Worm (Caenorhabditis elegans) whole organism, young adult: Measurements from ENCODE around the gene unc-61.

ENCODE experiments used
- F22D6.2 ChIP-seq: sonication (generic microtip); optimal IDR thresholded peaks from 2 replicates; lab custom pipeline; 2016; ENCODE audit warnings: mild to moderate bottlenecking, missing genetic modification characterization, missing compliant biosample characterization
- T26A5.8 ChIP-seq: sonication (generic microtip); optimal IDR thresholded peaks from 2 replicates; lab custom pipeline; 2016; ENCODE audit warnings: missing genetic modification characterization, missing compliant biosample characterization
- Y53G8AR.9 ChIP-seq: fragments of 200-800 bp; sonication (Bioruptor generic); conservative IDR thresholded peaks from 2 replicates; pipeline ENCODE4 v1.3.6; 2022; ENCODE audit warnings: missing genetic modification reagents, missing genetic modification characterization, missing compliant biosample characterization
- Y79H2A.3 ChIP-seq: fragments of 200-800 bp; sonication (Bioruptor generic); conservative IDR thresholded peaks from 2 replicates; pipeline ENCODE4 v1.3.6; 2022; ENCODE audit warnings: missing genetic modification reagents, missing genetic modification characterization, missing compliant biosample characterization
- aptf-3 ChIP-seq: fragments of 200-800 bp; sonication (Bioruptor generic); IDR thresholded peaks from 2 replicates; pipeline ENCODE4 v1.3.6; 2022; ENCODE audit warnings: missing genetic modification characterization, missing compliant biosample characterization
- ccch-3 ChIP-seq: fragments of 200-800 bp; sonication (Bioruptor generic); optimal IDR thresholded peaks from 2 replicates; lab custom pipeline; 2018; ENCODE audit warnings: mild to moderate bottlenecking, missing genetic modification characterization, missing compliant biosample characterization
- ceh-58 ChIP-seq: fragments of 200-800 bp; sonication (Bioruptor generic); IDR thresholded peaks from 2 replicates; pipeline ENCODE4 v1.3.6; 2022; ENCODE audit warnings: missing genetic modification characterization, missing compliant biosample characterization
- fkh-3 ChIP-seq: sonication (generic microtip); optimal IDR thresholded peaks from 2 replicates; lab custom pipeline; 2016; ENCODE audit warnings: mild to moderate bottlenecking, missing genetic modification characterization, missing compliant biosample characterization
- lin-26 ChIP-seq: fragments of 200-800 bp; sonication (Bioruptor generic); IDR thresholded peaks from 2 replicates; pipeline ENCODE4 v1.3.6; 2022; ENCODE audit warnings: missing genetic modification reagents, missing genetic modification characterization, missing compliant biosample characterization
- lin-40 ChIP-seq: sonication (generic microtip); optimal IDR thresholded peaks from 2 replicates; lab custom pipeline; 2016; ENCODE audit warnings: missing genetic modification characterization, mild to moderate bottlenecking, missing compliant biosample characterization, missing genotype, missing genetic modification reagents
- mes-4 ChIP-seq: sonication (generic microtip); optimal IDR thresholded peaks from 2 replicates; lab custom pipeline; 2016; ENCODE audit warnings: missing genotype, missing genetic modification characterization, missing compliant biosample characterization
- pbrm-1 ChIP-seq: fragments of 200-800 bp; sonication (Bioruptor generic); IDR thresholded peaks from 2 replicates; pipeline ENCODE4 v1.3.6; 2022; ENCODE audit warnings: missing genetic modification reagents, missing genetic modification characterization, missing compliant biosample characterization
- pha-4 ChIP-seq: fragments of 150-350 bp; sonication (generic microtip); optimal IDR thresholded peaks from 2 replicates; lab custom pipeline; 2014; ENCODE audit warnings: missing biosample characterization, missing genetic modification reagents, missing genetic modification characterization
- unc-130 ChIP-seq: sonication (generic microtip); optimal IDR thresholded peaks from 2 replicates; lab custom pipeline; 2016; ENCODE audit warnings: missing genetic modification reagents, missing genetic modification characterization, missing compliant biosample characterization

ce11 chrV:14683291-14683690 lies 50.7 kb downstream of the unc-61 start:
- TF ChIP-seq F22D6.2 (tag; lab: Kevin White, UChicago) (no peak), pha-4 (no peak), mes-4 (tag; lab: Kevin White, UChicago) (no peak), lin-26 (GFP tag; lab: Robert Waterston, UW) (no peak), fkh-3 (tag; lab: Kevin White, UChicago) (no peak), ceh-58 (GFP tag; lab: Robert Waterston, UW) (no peak), T26A5.8 (tag; lab: Kevin White, UChicago) (no peak), aptf-3 (no peak), pbrm-1 (GFP tag; lab: Robert Waterston, UW) (no peak), Y53G8AR.9 (no peak), lin-40 (tag; lab: Kevin White, UChicago) (no peak), unc-130 (GFP tag; lab: Kevin White, UChicago) (no peak), ccch-3 (no peak), Y79H2A.3 (GFP tag; lab: Robert Waterston, UW) (no peak)
